Fruit fly (Drosophila melanogaster) whole organism, prepupa: ENCODE data around the gene mahe.
A peak's percentile ranks its signal among the peaks of the same experiment; 100 is the strongest.

Experiments used
- Blimp-1 ChIP-seq: fragments of 200-800 bp; sonication (Bioruptor generic); optimal IDR thresholded peaks from 3 replicates; lab custom pipeline; 2017; ENCODE audit warnings: missing biosample characterization, missing genetic modification characterization, mild to moderate bottlenecking, moderate library complexity, missing genetic modification reagents
- CG10631 ChIP-seq: fragments of 200-800 bp; sonication (Bioruptor generic); optimal IDR thresholded peaks from 2 replicates; lab custom pipeline; 2016; ENCODE audit warnings: missing biosample characterization, missing genetic modification characterization
- CG11294 ChIP-seq: fragments of 200-800 bp; sonication (Bioruptor generic); IDR thresholded peaks from 2 replicates; pipeline ENCODE4 v1.3.6; 2022; ENCODE audit warnings: missing biosample characterization, missing genetic modification characterization
- CG11762 ChIP-seq: fragments of 200-800 bp; sonication (Bioruptor generic); optimal IDR thresholded peaks from 3 replicates; lab custom pipeline; 2016; ENCODE audit warnings: missing biosample characterization, missing genetic modification characterization; ENCODE audit not compliant: insufficient read depth
- CG11902 ChIP-seq: fragments of 200-800 bp; sonication (Bioruptor generic); optimal IDR thresholded peaks from 3 replicates; lab custom pipeline; 2016; ENCODE audit warnings: missing biosample characterization, missing genetic modification characterization
- CG15336 ChIP-seq: fragments of 200-800 bp; sonication (Bioruptor generic); IDR thresholded peaks from 2 replicates; pipeline ENCODE4 v1.3.6; 2022; ENCODE audit warnings: missing biosample characterization, missing genetic modification characterization
- CG1621 ChIP-seq: fragments of 200-800 bp; sonication (Bioruptor generic); optimal IDR thresholded peaks from 3 replicates; lab custom pipeline; 2018; ENCODE audit warnings: missing biosample characterization, mild to moderate bottlenecking, missing genetic modification characterization
- CG16779 ChIP-seq: fragments of 200-800 bp; sonication (Bioruptor generic); optimal IDR thresholded peaks from 3 replicates; lab custom pipeline; 2017; ENCODE audit warnings: missing biosample characterization, mild to moderate bottlenecking, missing genetic modification characterization
- CG3032 ChIP-seq: fragments of 200-800 bp; optimal IDR thresholded peaks from 2 replicates; lab custom pipeline; 2019; ENCODE audit warnings: missing biosample characterization, mild to moderate bottlenecking, missing genetic modification characterization, moderate library complexity
- CG31627 ChIP-seq: fragments of 200-800 bp; sonication (Bioruptor generic); optimal IDR thresholded peaks from 3 replicates; lab custom pipeline; 2016; ENCODE audit warnings: missing biosample characterization, missing genetic modification characterization
- CG32006 ChIP-seq: fragments of 200-800 bp; sonication (Bioruptor generic); optimal IDR thresholded peaks from 3 replicates; lab custom pipeline; 2017; ENCODE audit warnings: missing biosample characterization, mild to moderate bottlenecking, missing genetic modification characterization
- CG34406 ChIP-seq: fragments of 200-800 bp; sonication (Bioruptor generic); optimal IDR thresholded peaks from 3 replicates; lab custom pipeline; 2016; ENCODE audit warnings: missing biosample characterization, missing genetic modification characterization
- CG4318 ChIP-seq: fragments of 200-800 bp; sonication (Bioruptor generic); optimal IDR thresholded peaks from 3 replicates; lab custom pipeline; 2017; ENCODE audit warnings: missing biosample characterization, mild to moderate bottlenecking, missing genetic modification characterization
- CG6163 ChIP-seq: fragments of 200-800 bp; sonication (Bioruptor generic); IDR thresholded peaks from 3 replicates; pipeline ENCODE4 v1.3.6; 2022; ENCODE audit warnings: missing biosample characterization, missing genetic modification characterization
- CG6792 ChIP-seq: fragments of 200-800 bp; sonication (Bioruptor generic); optimal IDR thresholded peaks from 3 replicates; lab custom pipeline; 2016; ENCODE audit warnings: missing biosample characterization, missing genetic modification characterization
- CG6808 ChIP-seq: fragments of 200-800 bp; sonication (Bioruptor generic); optimal IDR thresholded peaks from 3 replicates; lab custom pipeline; 2017; ENCODE audit warnings: missing biosample characterization, missing genetic modification characterization, mild to moderate bottlenecking, moderate library complexity, missing genetic modification reagents
- CG6854 ChIP-seq: fragments of 200-800 bp; sonication (Bioruptor generic); optimal IDR thresholded peaks from 2 replicates; lab custom pipeline; 2017; ENCODE audit warnings: missing biosample characterization, mild to moderate bottlenecking, missing genetic modification characterization
- CG7368 ChIP-seq: fragments of 200-800 bp; sonication (Bioruptor generic); optimal IDR thresholded peaks from 3 replicates; lab custom pipeline; 2016; ENCODE audit warnings: missing biosample characterization, missing genetic modification characterization
- CG8319 ChIP-seq: fragments of 200-800 bp; sonication (Bioruptor generic); optimal IDR thresholded peaks from 3 replicates; lab custom pipeline; 2016; ENCODE audit warnings: missing biosample characterization, missing genetic modification characterization
- CG8632 ChIP-seq: fragments of 200-800 bp; sonication (Bioruptor generic); optimal IDR thresholded peaks from 3 replicates; lab custom pipeline; 2016; ENCODE audit warnings: missing biosample characterization, missing genetic modification characterization
- CG9139 ChIP-seq: fragments of 200-800 bp; sonication (Bioruptor generic); optimal IDR thresholded peaks from 3 replicates; lab custom pipeline; 2017; ENCODE audit warnings: missing biosample characterization, mild to moderate bottlenecking, missing genetic modification characterization
- Eip75B ChIP-seq: fragments of 200-800 bp; sonication (Bioruptor generic); optimal IDR thresholded peaks from 3 replicates; lab custom pipeline; 2016; ENCODE audit warnings: missing biosample characterization, missing genetic modification characterization
- Eip78C ChIP-seq: fragments of 200-800 bp; sonication (Bioruptor generic); peaks from one replicate; lab custom pipeline; 2016; ENCODE audit warnings: missing biosample characterization, missing genetic modification characterization
- Eip93F ChIP-seq: fragments of 200-800 bp; sonication (Bioruptor generic); optimal IDR thresholded peaks from 2 replicates; lab custom pipeline; 2016; ENCODE audit warnings: missing biosample characterization, mild to moderate bottlenecking, missing genetic modification characterization
- Ets21C ChIP-seq: fragments of 200-800 bp; sonication (Bioruptor generic); optimal IDR thresholded peaks from 3 replicates; lab custom pipeline; 2016; ENCODE audit warnings: missing biosample characterization, missing genetic modification characterization
- Hr38 ChIP-seq: sonication (Bioruptor generic); optimal IDR thresholded peaks from 2 replicates; lab custom pipeline; 2016; ENCODE audit warnings: missing biosample characterization, missing genetic modification characterization
- Hr39 ChIP-seq: fragments of 200-800 bp; sonication (Bioruptor generic); optimal IDR thresholded peaks from 2 replicates; lab custom pipeline; 2016; ENCODE audit warnings: missing biosample characterization, missing genetic modification characterization
- Hr4 ChIP-seq: fragments of 200-800 bp; sonication (Bioruptor generic); optimal IDR thresholded peaks from 3 replicates; lab custom pipeline; 2016; ENCODE audit warnings: missing biosample characterization, missing genetic modification characterization
- Lpt ChIP-seq: fragments of 200-800 bp; sonication (Bioruptor generic); optimal IDR thresholded peaks from 3 replicates; lab custom pipeline; 2016; ENCODE audit warnings: missing biosample characterization, missing genetic modification characterization
- OdsH ChIP-seq: fragments of 200-800 bp; sonication (Bioruptor generic); optimal IDR thresholded peaks from 3 replicates; lab custom pipeline; 2016; ENCODE audit warnings: missing biosample characterization, missing genetic modification characterization
- Smox ChIP-seq: fragments of 200-800 bp; sonication (Bioruptor generic); optimal IDR thresholded peaks from 3 replicates; lab custom pipeline; 2016; ENCODE audit warnings: missing biosample characterization, missing genetic modification characterization
- Sox102F ChIP-seq: fragments of 200-800 bp; sonication (Bioruptor generic); optimal IDR thresholded peaks from 2 replicates; lab custom pipeline; 2016; ENCODE audit warnings: missing biosample characterization, mild to moderate bottlenecking, missing genetic modification characterization
- Sox15 ChIP-seq: fragments of 200-800 bp; sonication (Bioruptor generic); optimal IDR thresholded peaks from 3 replicates; lab custom pipeline; 2016; ENCODE audit warnings: missing biosample characterization, missing genetic modification characterization
- acj6 ChIP-seq: fragments of 200-800 bp; sonication (Bioruptor generic); optimal IDR thresholded peaks from 3 replicates; lab custom pipeline; 2016; ENCODE audit warnings: missing biosample characterization, missing genetic modification characterization
- cyc ChIP-seq: fragments of 200-800 bp; sonication (Bioruptor generic); optimal IDR thresholded peaks from 3 replicates; lab custom pipeline; 2016; ENCODE audit warnings: missing biosample characterization, missing genetic modification characterization
- eg ChIP-seq: fragments of 200-800 bp; sonication (Bioruptor generic); IDR thresholded peaks from 3 replicates; pipeline ENCODE4 v1.3.6; 2022; ENCODE audit warnings: missing biosample characterization, missing genetic modification characterization
- esn ChIP-seq: fragments of 200-800 bp; sonication (Bioruptor generic); optimal IDR thresholded peaks from 2 replicates; lab custom pipeline; 2016; ENCODE audit warnings: missing biosample characterization, mild to moderate bottlenecking, missing genetic modification characterization, moderate library complexity
- fd59A ChIP-seq: fragments of 200-800 bp; sonication (Bioruptor generic); optimal IDR thresholded peaks from 2 replicates; lab custom pipeline; 2017; ENCODE audit warnings: missing biosample characterization, mild to moderate bottlenecking, missing genetic modification characterization, missing genetic modification reagents
- fd85E ChIP-seq: fragments of 200-800 bp; sonication (Bioruptor generic); optimal IDR thresholded peaks from 3 replicates; lab custom pipeline; 2016; ENCODE audit warnings: missing biosample characterization, missing genetic modification characterization
- fkh ChIP-seq: fragments of 200-800 bp; sonication (Bioruptor generic); optimal IDR thresholded peaks from 3 replicates; lab custom pipeline; 2017; ENCODE audit warnings: missing biosample characterization, mild to moderate bottlenecking, missing genetic modification characterization, moderate library complexity
- lz ChIP-seq: fragments of 200-800 bp; sonication (Bioruptor generic); optimal IDR thresholded peaks from 3 replicates; lab custom pipeline; 2016; ENCODE audit warnings: missing biosample characterization, missing genetic modification characterization
- net ChIP-seq: fragments of 200-800 bp; sonication (Bioruptor generic); optimal IDR thresholded peaks from 3 replicates; lab custom pipeline; 2016; ENCODE audit warnings: missing biosample characterization, missing genetic modification characterization
- pdm3 ChIP-seq: fragments of 200-800 bp; sonication (Bioruptor generic); optimal IDR thresholded peaks from 3 replicates; lab custom pipeline; 2016; ENCODE audit warnings: missing biosample characterization, missing genetic modification characterization
- salr ChIP-seq, 2 experiments: fragments of 200-800 bp; sonication (Bioruptor generic); optimal IDR thresholded peaks; 3 replicates each; lab custom pipeline; 2016 to 2018; ENCODE audit warnings: missing biosample characterization in 2 of 2, missing genetic modification characterization in 2 of 2, mild to moderate bottlenecking in 1 of 2
- ss ChIP-seq, 2 experiments: fragments of 200-800 bp; sonication (Bioruptor generic); optimal IDR thresholded peaks; 2 replicates in 1 of 2; 3 replicates in 1 of 2; lab custom pipeline; 2017 to 2018; ENCODE audit warnings: mild to moderate bottlenecking in 2 of 2, missing biosample characterization in 2 of 2, missing genetic modification characterization in 2 of 2, moderate library complexity in 1 of 2
- svp ChIP-seq: fragments of 200-800 bp; sonication (Bioruptor generic); peaks from one replicate; lab custom pipeline; 2016; ENCODE audit warnings: missing biosample characterization, missing genetic modification characterization
- vri ChIP-seq: fragments of 200-800 bp; sonication (Bioruptor generic); optimal IDR thresholded peaks from 3 replicates; lab custom pipeline; 2016; ENCODE audit warnings: missing biosample characterization, mild to moderate bottlenecking, missing genetic modification characterization

Gene mahe

dm6 chrX:7972363-7972942 is 41.3 kb upstream of the mahe start (continued):
- peak; percentile 87 for TF ChIP-seq Eip75B
- peak; percentile 87 for TF ChIP-seq OdsH (GFP tag; lab: Kevin White, UChicago)
- TF ChIP-seq CG32006 (GFP tag; lab: Kevin White, UChicago), result peak; percentile 88
- TF ChIP-seq CG8319 (GFP tag; lab: Kevin White, UChicago), result peak; percentile 74
- peak; percentile 88 for TF ChIP-seq esn (GFP tag; lab: Kevin White, UChicago)
- peak; percentile 92 for TF ChIP-seq CG6808 (GFP tag; lab: Kevin White, UChicago)
- peak; percentile 87 for TF ChIP-seq CG34406 (GFP tag; lab: Kevin White, UChicago)
- peak; percentile 97 for TF ChIP-seq Eip78C (GFP tag; lab: Kevin White, UChicago)
- peak; percentile 89 for TF ChIP-seq acj6 (GFP tag; lab: Kevin White, UChicago)
- peak; percentile 59 to 87 for TF ChIP-seq salr (GFP tag; optimal IDR thresholded peaks at IDR 0.05; lab: Kevin White, UChicago)
- peak; percentile 75 for TF ChIP-seq CG6854 (GFP tag; lab: Kevin White, UChicago)
- peak; percentile 82 for TF ChIP-seq vri (GFP tag; lab: Kevin White, UChicago)
- TF ChIP-seq net (GFP tag; lab: Kevin White, UChicago), result peak; percentile 91
- TF ChIP-seq, all 60 proteins: peak for 59

- TF ChIP-seq ss (GFP tag; optimal IDR thresholded peaks at IDR 0.05; lab: Kevin White, UChicago), result peak; percentile 78 to 80
- peak; percentile 84 for TF ChIP-seq Sox102F (GFP tag; lab: Kevin White, UChicago)
- TF ChIP-seq CG7368 (GFP tag; lab: Kevin White, UChicago), result peak; percentile 76
- TF ChIP-seq acj6 (GFP tag; lab: Kevin White, UChicago), result peak; percentile 86
- peak; percentile 87 for TF ChIP-seq Eip75B
- TF ChIP-seq fd85E (GFP tag; lab: Kevin White, UChicago), result peak; percentile 15
- TF ChIP-seq Hr38, result no peak
- TF ChIP-seq CG32006 (GFP tag; lab: Kevin White, UChicago), result peak; percentile 91
- TF ChIP-seq CG11762 (GFP tag; lab: Kevin White, UChicago), result peak; percentile 75
- peak; percentile 85 for TF ChIP-seq fd59A (GFP tag; lab: Kevin White, UChicago)
- peak; percentile 76 for TF ChIP-seq Sox15 (GFP tag; lab: Kevin White, UChicago)
- peak; percentile 66 for TF ChIP-seq Lpt
- peak; percentile 80 for TF ChIP-seq Hr4
- TF ChIP-seq CG6792 (GFP tag; lab: Kevin White, UChicago), result peak; percentile 72
- peak; percentile 63 for TF ChIP-seq CG9139 (GFP tag; lab: Kevin White, UChicago)
- TF ChIP-seq esn (GFP tag; lab: Kevin White, UChicago), result peak; percentile 88
- TF ChIP-seq CG6808 (GFP tag; lab: Kevin White, UChicago), result peak; percentile 87
- peak; percentile 85 for TF ChIP-seq net (GFP tag; lab: Kevin White, UChicago)
- peak; percentile 67 for TF ChIP-seq Ets21C (GFP tag; lab: Kevin White, UChicago)
- TF ChIP-seq CG3032 (tag; lab: Kevin White, UChicago), result peak; percentile 87
- TF ChIP-seq Eip93F (GFP tag; lab: Kevin White, UChicago), result peak; percentile 17
- peak; percentile 22 for TF ChIP-seq Blimp-1 (GFP tag; lab: Kevin White, UChicago)
- TF ChIP-seq CG4318 (GFP tag; lab: Kevin White, UChicago), result peak; percentile 83
- peak; percentile 28; the same call in 1 of the 2 replicates for TF ChIP-seq CG11294 (GFP tag; lab: Robert Waterston, UW)
- TF ChIP-seq CG11902 (GFP tag; lab: Kevin White, UChicago), result peak; percentile 68
- TF ChIP-seq CG6854 (GFP tag; lab: Kevin White, UChicago), result peak; percentile 16
- peak; percentile 89 for TF ChIP-seq svp (GFP tag; lab: Kevin White, UChicago)
- peak; percentile 98 for TF ChIP-seq Eip78C (GFP tag; lab: Kevin White, UChicago)
- peak; percentile 84 for TF ChIP-seq lz (GFP tag; lab: Kevin White, UChicago)
- TF ChIP-seq CG1621 (tag; lab: Kevin White, UChicago), result peak; percentile 78
- TF ChIP-seq CG10631 (GFP tag; lab: Kevin White, UChicago), result peak; percentile 88
- TF ChIP-seq vri (GFP tag; lab: Kevin White, UChicago), result peak; percentile 71
- peak; percentile 79 for TF ChIP-seq CG15336 (GFP tag; lab: Robert Waterston, UW)
- peak; percentile 82 for TF ChIP-seq cyc (GFP tag; lab: Kevin White, UChicago)
- TF ChIP-seq Hr39 (GFP tag; lab: Kevin White, UChicago), result peak; percentile 82
- TF ChIP-seq fkh (GFP tag; lab: Kevin White, UChicago), result no peak
- TF ChIP-seq eg (GFP tag; lab: Robert Waterston, UW), result peak; percentile 67
- TF ChIP-seq salr (GFP tag; optimal IDR thresholded peaks at IDR 0.05; lab: Kevin White, UChicago), result peak; percentile 78 to 80
- peak; percentile 80 for TF ChIP-seq CG8632 (GFP tag; lab: Kevin White, UChicago)
- TF ChIP-seq pdm3, result peak; percentile 89
- peak; percentile 82 for TF ChIP-seq Smox (GFP tag; lab: Kevin White, UChicago)
- TF ChIP-seq CG6163 (GFP tag; lab: Robert Waterston, UW), result peak; percentile 71
- peak; percentile 81 for TF ChIP-seq CG31627
- TF ChIP-seq CG16779 (tag; lab: Kevin White, UChicago), result peak; percentile 51
These were observed 39.2 kb upstream of the mahe start for dm6 chrX:7970396-7970795.
